Fruit fly (Drosophila melanogaster) whole organism, embryonic: ENCODE data around the gene CG31525.

Experiments used
- CG11085 ChIP-seq: fragments of 200-800 bp; sonication (Bioruptor generic); IDR thresholded peaks from 2 replicates; pipeline ENCODE4 v1.3.6; 2022; ENCODE audit warnings: missing biosample characterization, missing genetic modification characterization
- CG11695 ChIP-seq: fragments of 200-800 bp; sonication (Bioruptor generic); IDR thresholded peaks from 3 replicates; pipeline ENCODE4 v1.3.6; 2022; ENCODE audit warnings: missing biosample characterization, missing genetic modification characterization
- CG12155 ChIP-seq: fragments of 200-800 bp; sonication (Bioruptor generic); optimal IDR thresholded peaks from 3 replicates; lab custom pipeline; 2016; ENCODE audit warnings: missing biosample characterization, missing genetic modification characterization
- CG14014 ChIP-seq: fragments of 200-800 bp; sonication (Bioruptor generic); IDR thresholded peaks from 2 replicates; pipeline ENCODE4 v1.3.6; 2022; ENCODE audit warnings: missing biosample characterization, missing genetic modification characterization
- CG15073 ChIP-seq: fragments of 200-800 bp; sonication (Bioruptor generic); optimal IDR thresholded peaks from 2 replicates; lab custom pipeline; 2016; ENCODE audit warnings: missing biosample characterization, missing genetic modification characterization
- CG18476 ChIP-seq: fragments of 200-800 bp; sonication (Bioruptor generic); optimal IDR thresholded peaks from 2 replicates; lab custom pipeline; 2016; ENCODE audit warnings: missing biosample characterization, mild to moderate bottlenecking, missing genetic modification characterization
- CG2712 ChIP-seq: fragments of 200-800 bp; optimal IDR thresholded peaks from 3 replicates; lab custom pipeline; 2019; ENCODE audit warnings: missing biosample characterization, mild to moderate bottlenecking, missing genetic modification characterization, moderate library complexity
- CG4404 ChIP-seq: fragments of 200-800 bp; sonication (Bioruptor generic); IDR thresholded peaks from 2 replicates; pipeline ENCODE4 v1.3.6; 2022; ENCODE audit warnings: missing biosample characterization, missing genetic modification characterization
- CG4707 ChIP-seq: fragments of 200-800 bp; sonication (Bioruptor generic); optimal IDR thresholded peaks from 2 replicates; lab custom pipeline; 2018; ENCODE audit warnings: missing biosample characterization, mild to moderate bottlenecking, missing genetic modification characterization, moderate library complexity
- CG4730 ChIP-seq: fragments of 200-800 bp; sonication (Bioruptor generic); IDR thresholded peaks from 2 replicates; pipeline ENCODE4 v1.3.6; 2022; ENCODE audit warnings: missing biosample characterization, missing genetic modification characterization
- CG6654 ChIP-seq: fragments of 200-800 bp; sonication (Bioruptor generic); optimal IDR thresholded peaks from 2 replicates; lab custom pipeline; 2017; ENCODE audit warnings: missing biosample characterization, mild to moderate bottlenecking, missing genetic modification characterization
- CG6683 ChIP-seq: fragments of 200-800 bp; sonication (Bioruptor generic); optimal IDR thresholded peaks from 2 replicates; lab custom pipeline; 2017; ENCODE audit warnings: missing biosample characterization, mild to moderate bottlenecking, missing genetic modification characterization, missing genetic modification reagents
- CG6765 ChIP-seq: fragments of 200-800 bp; sonication (Bioruptor generic); optimal IDR thresholded peaks from 3 replicates; lab custom pipeline; 2017; ENCODE audit warnings: missing biosample characterization, mild to moderate bottlenecking, missing genetic modification characterization
- CG8089 ChIP-seq: fragments of 200-800 bp; sonication (Bioruptor generic); optimal IDR thresholded peaks from 3 replicates; lab custom pipeline; 2016; ENCODE audit warnings: missing biosample characterization, missing genetic modification characterization
- CG8944 ChIP-seq: fragments of 200-800 bp; sonication (Bioruptor generic); optimal IDR thresholded peaks from 3 replicates; lab custom pipeline; 2016; ENCODE audit warnings: missing biosample characterization, missing genetic modification characterization
- CG9727 ChIP-seq: fragments of 200-800 bp; sonication (Bioruptor generic); optimal IDR thresholded peaks from 3 replicates; lab custom pipeline; 2017; ENCODE audit warnings: missing biosample characterization, mild to moderate bottlenecking, missing genetic modification characterization
- Elba2 ChIP-seq: fragments of 200-800 bp; sonication (Bioruptor generic); optimal IDR thresholded peaks from 3 replicates; lab custom pipeline; 2016; ENCODE audit warnings: missing biosample characterization, missing genetic modification characterization
- Gsc ChIP-seq: fragments of 200-800 bp; sonication (Bioruptor generic); IDR thresholded peaks from 2 replicates; pipeline ENCODE4 v1.3.6; 2022; ENCODE audit warnings: missing biosample characterization, missing genetic modification characterization
- Hsf ChIP-seq: fragments of 200-800 bp; sonication (Bioruptor generic); optimal IDR thresholded peaks from 3 replicates; lab custom pipeline; 2016; ENCODE audit warnings: missing biosample characterization, missing genetic modification characterization
- Jarid2 ChIP-seq: fragments of 200-800 bp; sonication (Bioruptor generic); optimal IDR thresholded peaks from 3 replicates; lab custom pipeline; 2017; ENCODE audit warnings: mild to moderate bottlenecking, missing biosample characterization, missing genetic modification reagents, missing genetic modification characterization
- Lhr ChIP-seq: fragments of 200-800 bp; sonication (Bioruptor generic); optimal IDR thresholded peaks from 3 replicates; lab custom pipeline; 2017; ENCODE audit warnings: mild to moderate bottlenecking, missing biosample characterization, missing genetic modification reagents, missing genetic modification characterization
- Myb ChIP-seq: fragments of 200-800 bp; sonication (Bioruptor generic); optimal IDR thresholded peaks from 2 replicates; lab custom pipeline; 2016; ENCODE audit warnings: missing biosample characterization, missing genetic modification characterization
- Oli ChIP-seq: fragments of 200-800 bp; sonication (Bioruptor generic); optimal IDR thresholded peaks from 2 replicates; lab custom pipeline; 2018; ENCODE audit warnings: missing biosample characterization, mild to moderate bottlenecking, missing genetic modification characterization, moderate library complexity
- Scr ChIP-seq: fragments of 200-800 bp; sonication (Bioruptor generic); IDR thresholded peaks from 2 replicates; pipeline ENCODE4 v1.3.6; 2022; ENCODE audit warnings: missing biosample characterization, missing genetic modification characterization; ENCODE audit not compliant: partially characterized antibody
- TFAM ChIP-seq: fragments of 200-800 bp; sonication (Bioruptor generic); optimal IDR thresholded peaks from 2 replicates; lab custom pipeline; 2017; ENCODE audit warnings: missing biosample characterization, missing genetic modification characterization, inconsistent platforms
- Taf1 ChIP-seq: fragments of 200-800 bp; sonication (Bioruptor generic); IDR thresholded peaks from 2 replicates; pipeline ENCODE4 v1.3.6; 2022; ENCODE audit warnings: missing biosample characterization, missing genetic modification characterization
- Trl ChIP-seq, 3 experiments: fragments of >200 bp in 2 of 3; fragments of 200-800 bp in 1 of 3; sonication (Bioruptor generic) in 1 of 3; optimal IDR thresholded peaks; 2 replicates in 1 of 3; 3 replicates in 2 of 3; lab custom pipeline; 2016 to 2017; ENCODE audit warnings: missing biosample characterization in 1 of 3, missing genetic modification characterization in 1 of 3
- abd-A ChIP-seq: fragments of 200-800 bp; sonication (Bioruptor generic); optimal IDR thresholded peaks from 3 replicates; lab custom pipeline; 2019; ENCODE audit warnings: missing biosample characterization, mild to moderate bottlenecking, missing genetic modification characterization, moderate library complexity
- bowl ChIP-seq: fragments of 200-800 bp; sonication (Bioruptor generic); IDR thresholded peaks from 2 replicates; pipeline ENCODE4 v1.3.6; 2022; ENCODE audit warnings: missing biosample characterization, missing genetic modification characterization
- caup ChIP-seq: fragments of 200-800 bp; sonication (Bioruptor generic); optimal IDR thresholded peaks from 3 replicates; lab custom pipeline; 2017; ENCODE audit warnings: missing biosample characterization, mild to moderate bottlenecking, missing genetic modification characterization, moderate library complexity; ENCODE audit not compliant: severe bottlenecking
- dysf ChIP-seq: fragments of 200-800 bp; sonication (Bioruptor generic); IDR thresholded peaks from 3 replicates; pipeline ENCODE4 v1.3.6; 2022; ENCODE audit warnings: missing biosample characterization, missing genetic modification characterization
- fd3F ChIP-seq: fragments of 200-800 bp; sonication (Bioruptor generic); optimal IDR thresholded peaks from 2 replicates; lab custom pipeline; 2018; ENCODE audit warnings: missing biosample characterization, mild to moderate bottlenecking, missing genetic modification characterization, moderate library complexity
- fd96Cb ChIP-seq: fragments of 200-800 bp; sonication (Bioruptor generic); optimal IDR thresholded peaks from 2 replicates; lab custom pipeline; 2018; ENCODE audit warnings: missing biosample characterization, mild to moderate bottlenecking, missing genetic modification characterization, moderate library complexity
- gce ChIP-seq: fragments of 200-800 bp; sonication (Bioruptor generic); IDR thresholded peaks from 3 replicates; pipeline ENCODE4 v1.3.6; 2022; ENCODE audit warnings: missing biosample characterization, missing genetic modification characterization
- gro ChIP-seq: fragments of 200-800 bp; sonication (Bioruptor generic); optimal IDR thresholded peaks from 2 replicates; lab custom pipeline; 2016; ENCODE audit warnings: missing biosample characterization, missing genetic modification characterization
- her ChIP-seq: fragments of 200-800 bp; sonication (Bioruptor generic); optimal IDR thresholded peaks from 2 replicates; lab custom pipeline; 2016; ENCODE audit warnings: missing biosample characterization, missing genetic modification characterization
- knrl ChIP-seq: fragments of 200-800 bp; sonication (Bioruptor generic); IDR thresholded peaks from 3 replicates; pipeline ENCODE4 v1.3.6; 2022; ENCODE audit warnings: missing biosample characterization, missing genetic modification characterization; ENCODE audit not compliant: partially characterized antibody
- nau ChIP-seq: fragments of 200-800 bp; sonication (Bioruptor generic); optimal IDR thresholded peaks from 3 replicates; lab custom pipeline; 2017; ENCODE audit warnings: missing biosample characterization, mild to moderate bottlenecking, missing genetic modification characterization, missing genetic modification reagents
- nerfin-1 ChIP-seq: fragments of 200-800 bp; sonication (Bioruptor generic); optimal IDR thresholded peaks from 3 replicates; lab custom pipeline; 2019; ENCODE audit warnings: missing biosample characterization, mild to moderate bottlenecking, missing genetic modification characterization, moderate library complexity
- pros ChIP-seq: fragments of 200-800 bp; sonication (Bioruptor generic); optimal IDR thresholded peaks from 3 replicates; lab custom pipeline; 2019; ENCODE audit warnings: missing biosample characterization, mild to moderate bottlenecking, missing genetic modification characterization, moderate library complexity
- salm ChIP-seq: fragments of 200-800 bp; sonication (Bioruptor generic); optimal IDR thresholded peaks from 2 replicates; lab custom pipeline; 2018; ENCODE audit warnings: missing biosample characterization, mild to moderate bottlenecking, missing genetic modification characterization
- slbo ChIP-seq: fragments of 200-800 bp; sonication (Bioruptor generic); IDR thresholded peaks from 2 replicates; pipeline ENCODE4 v1.3.6; 2022; ENCODE audit warnings: missing biosample characterization, missing genetic modification characterization
- sna ChIP-seq: fragments of 200-800 bp; sonication (Bioruptor generic); IDR thresholded peaks from 2 replicates; pipeline ENCODE4 v1.3.6; 2022; ENCODE audit warnings: missing biosample characterization, missing genetic modification characterization; ENCODE audit not compliant: partially characterized antibody
- sob ChIP-seq: fragments of 200-800 bp; sonication (Bioruptor generic); IDR thresholded peaks from 2 replicates; pipeline ENCODE4 v1.3.6; 2022; ENCODE audit warnings: missing biosample characterization, missing genetic modification characterization
- sr ChIP-seq: fragments of 200-800 bp; sonication (Bioruptor generic); IDR thresholded peaks from 3 replicates; pipeline ENCODE4 v1.3.6; 2022; ENCODE audit warnings: missing biosample characterization, missing genetic modification characterization
- tna ChIP-seq: fragments of 200-800 bp; sonication (Bioruptor generic); IDR thresholded peaks from 2 replicates; pipeline ENCODE4 v1.3.6; 2022; ENCODE audit warnings: missing biosample characterization, missing genetic modification characterization; ENCODE audit not compliant: partially characterized antibody
- ttk ChIP-seq: fragments of 200-800 bp; sonication (Bioruptor generic); IDR thresholded peaks from 2 replicates; pipeline ENCODE4 v2.1.2; 2022; ENCODE audit warnings: missing biosample characterization, missing genetic modification characterization
- zen2 ChIP-seq: fragments of 200-800 bp; sonication (Bioruptor generic); IDR thresholded peaks from 3 replicates; pipeline ENCODE4 v1.3.6; 2022; ENCODE audit warnings: missing biosample characterization, missing genetic modification characterization; ENCODE audit not compliant: partially characterized antibody

The CG31525 gene

dm6 chr3R:4402884-4403705 is 23.7 kb upstream of the CG31525 start, which contains the start of gene lost (continued):
- TF ChIP-seq ttk (GFP tag; lab: Robert Waterston, UW) (peak; percentile 25; the same call in 1 of the 2 replicates), gro (GFP tag; lab: Kevin White, UChicago) (no peak), Elba2 (GFP tag; lab: Kevin White, UChicago) (no peak), CG6654 (GFP tag; lab: Kevin White, UChicago) (no peak), CG6765 (GFP tag; lab: Kevin White, UChicago) (no peak), TFAM (no peak), CG14014 (GFP tag; lab: Robert Waterston, UW) (no peak), dysf (peak; percentile 26; the same call in 1 of the 3 replicates), Taf1 (no peak), CG11695 (GFP tag; lab: Robert Waterston, UW) (0 out of 3 replicates have a peak, but pooled peaks have one; percentile 16), nerfin-1 (tag; lab: Kevin White, UChicago) (no peak), caup (GFP tag; lab: Kevin White, UChicago) (peak; percentile 44), CG8089 (no peak), abd-A (no peak), Trl (optimal IDR thresholded peaks at IDR 0.05; lab: Kevin White, UChicago) (peak in 1 of 2 experiments; percentile 20), Trl (GFP tag; optimal IDR thresholded peaks at IDR 0.05; lab: Kevin White, UChicago) (no peak), CG11085 (GFP tag; lab: Robert Waterston, UW) (0 out of 2 replicates have a peak, but pooled peaks have one; percentile 24), bowl (GFP tag; lab: Robert Waterston, UW) (no peak), sr (GFP tag; lab: Robert Waterston, UW) (0 out of 3 replicates have a peak, but pooled peaks have one; percentile 8), knrl (GFP tag; lab: Robert Waterston, UW) (peak; percentile 99), her (GFP tag; lab: Kevin White, UChicago) (peak; percentile 22), Myb (GFP tag; lab: Kevin White, UChicago) (peak; percentile 47), Gsc (GFP tag; lab: Robert Waterston, UW) (no peak), CG4707 (GFP tag; lab: Kevin White, UChicago) (no peak), CG12155 (GFP tag; lab: Kevin White, UChicago) (peak; percentile 27), salm (tag; lab: Kevin White, UChicago) (no peak), CG18476 (GFP tag; lab: Kevin White, UChicago) (no peak), nau (GFP tag; lab: Kevin White, UChicago) (no peak), Oli (tag; lab: Kevin White, UChicago) (no peak), CG6683 (no peak), sna (GFP tag; lab: Robert Waterston, UW) (peak; percentile 95), tna (GFP tag; lab: Robert Waterston, UW) (peak; percentile 96), pros (GFP tag; lab: Kevin White, UChicago) (no peak), Lhr (GFP tag; lab: Kevin White, UChicago) (peak; percentile 70), gce (no peak), Scr (GFP tag; lab: Robert Waterston, UW) (peak; percentile 98), Jarid2 (GFP tag; lab: Kevin White, UChicago) (no peak), fd96Cb (tag; lab: Kevin White, UChicago) (no peak), CG4404 (GFP tag; lab: Robert Waterston, UW) (no peak), CG4730 (GFP tag; lab: Robert Waterston, UW) (no peak), sob (GFP tag; lab: Robert Waterston, UW) (peak; percentile 61), CG8944 (GFP tag; lab: Kevin White, UChicago) (no peak), slbo (GFP tag; lab: Robert Waterston, UW) (peak; percentile 64), CG9727 (peak; percentile 33), CG2712 (tag; lab: Kevin White, UChicago) (peak; percentile 62), CG15073 (GFP tag; lab: Kevin White, UChicago) (no peak), zen2 (GFP tag; lab: Robert Waterston, UW) (peak; percentile 98; the same call in 2 of the 3 replicates), fd3F (GFP tag; lab: Kevin White, UChicago) (peak; percentile 54), Hsf (GFP tag; lab: Kevin White, UChicago) (no peak)
